Worm (Caenorhabditis elegans) whole organism, L3 larva: ENCODE results near the gene pho-8.

Experiments
- egl-27 ChIP-seq: sonication (generic microtip); optimal IDR thresholded peaks from 4 replicates; lab custom pipeline; 2017; ENCODE audit warnings: missing biosample characterization, missing genetic modification reagents, missing genetic modification characterization
- lin-15B ChIP-seq: fragments of 150-350 bp; optimal IDR thresholded peaks from 2 replicates; lab custom pipeline; 2014; ENCODE audit warnings: missing biosample characterization, missing genetic modification characterization
- snpc-4 ChIP-seq: fragments of 150-350 bp; optimal IDR thresholded peaks from 2 replicates; lab custom pipeline; 2014; ENCODE audit warnings: missing biosample characterization, missing genetic modification characterization

- TF ChIP-seq lin-15B (tag; lab: Kevin White, UChicago) (no peak), snpc-4 (tag; lab: Kevin White, UChicago) (no peak), egl-27 (tag; lab: Kevin White, UChicago) (no peak)
Observed at ce11 chrV:11846969-11847368, 13.6 kb downstream of the pho-8 start.
